Fruit fly (Drosophila melanogaster): ENCODE measurements around the gene Ca-beta.

The Ca-beta gene

dm6 chr2L:11210970-11211967, 7.9 kb upstream of the Ca-beta start:
- TF ChIP-seq CTCF (optimal IDR thresholded peaks at IDR 0.05) (no peak), CG8478 (optimal IDR thresholded peaks at IDR 0.05) (no peak)

DNA sequence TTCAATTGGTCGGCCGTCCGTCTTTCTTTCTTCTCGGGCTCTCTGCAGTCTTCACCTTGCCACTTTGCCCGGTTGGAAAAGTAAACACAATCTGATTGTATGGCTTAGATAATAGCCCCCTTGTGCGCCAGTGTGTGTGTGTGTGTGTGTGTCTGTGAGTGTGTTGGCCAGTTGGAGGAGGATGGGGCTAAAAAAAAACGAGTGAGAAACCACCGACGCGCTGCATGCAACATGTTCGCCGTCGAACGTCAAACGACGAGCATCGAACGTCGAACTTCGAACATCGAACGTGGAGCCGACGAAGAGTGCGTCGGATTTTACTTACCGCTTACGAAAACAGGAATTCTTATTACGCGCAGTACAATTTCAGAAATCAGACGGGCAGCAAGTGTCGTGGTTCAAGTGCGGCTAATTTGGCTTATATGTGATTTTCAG, 7.0 kb upstream of the Ca-beta start, which contains the start of gene ab:
ab (plus strand) TSS at position 355 of the 435 bp plus-strand sequence.
- no peak for TF ChIP-seq CG8478 (optimal IDR thresholded peaks at IDR 0.05)
- TF ChIP-seq CTCF (optimal IDR thresholded peaks at IDR 0.05) = no peak

- TF ChIP-seq CTCF (optimal IDR thresholded peaks at IDR 0.05) (no peak), CG8478 (optimal IDR thresholded peaks at IDR 0.05) (no peak)
Observed at dm6 chr2L:11208563-11209344, 5.4 kb upstream of the Ca-beta start.

dm6 chr2L:11207471-11207870, 4.1 kb upstream of the Ca-beta start:
- TF ChIP-seq CG8478 (optimal IDR thresholded peaks at IDR 0.05) (no peak), CTCF (optimal IDR thresholded peaks at IDR 0.05) (no peak)

DNA sequence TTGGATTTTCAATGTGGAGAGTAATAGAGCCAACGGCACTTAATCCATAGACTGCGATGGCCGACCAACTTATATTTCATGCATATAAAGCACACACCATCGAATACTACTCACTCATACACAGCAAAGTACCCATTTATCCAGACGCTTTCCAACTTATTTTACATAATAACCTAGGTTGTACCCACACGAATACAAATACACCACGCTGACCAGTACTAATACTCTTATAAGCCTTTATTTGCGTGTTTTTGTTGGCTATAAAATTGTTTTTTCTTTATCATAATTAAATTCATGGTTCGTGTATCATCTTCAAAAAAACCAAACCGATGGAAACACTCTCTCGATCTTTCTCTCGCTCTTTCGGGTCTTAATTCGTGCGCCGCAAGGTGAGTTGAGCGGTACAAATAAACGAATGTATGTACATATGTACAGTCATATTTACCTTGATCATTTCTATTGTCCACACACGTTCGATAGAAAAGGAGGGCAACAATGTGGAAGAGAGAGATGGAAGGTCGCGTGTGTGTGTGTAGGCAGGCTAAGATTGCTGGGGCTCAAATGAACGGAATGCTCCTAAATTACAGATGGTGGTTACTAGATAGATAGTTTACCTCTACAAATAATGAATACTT, 3.4 kb upstream of the Ca-beta start:
- TF ChIP-seq CTCF (optimal IDR thresholded peaks at IDR 0.05) (no peak), CG8478 (optimal IDR thresholded peaks at IDR 0.05) (no peak)

dm6 chr2L:11200734-11201133, 2.6 kb downstream of the Ca-beta start:
- no peak for TF ChIP-seq CTCF (optimal IDR thresholded peaks at IDR 0.05)
- TF ChIP-seq CG8478 (optimal IDR thresholded peaks at IDR 0.05) = no peak

dm6 chr2L:11199068-11199467, 4.3 kb downstream of the Ca-beta start:
- TF ChIP-seq CTCF (optimal IDR thresholded peaks at IDR 0.05) (no peak), CG8478 (optimal IDR thresholded peaks at IDR 0.05) (no peak)

DNA sequence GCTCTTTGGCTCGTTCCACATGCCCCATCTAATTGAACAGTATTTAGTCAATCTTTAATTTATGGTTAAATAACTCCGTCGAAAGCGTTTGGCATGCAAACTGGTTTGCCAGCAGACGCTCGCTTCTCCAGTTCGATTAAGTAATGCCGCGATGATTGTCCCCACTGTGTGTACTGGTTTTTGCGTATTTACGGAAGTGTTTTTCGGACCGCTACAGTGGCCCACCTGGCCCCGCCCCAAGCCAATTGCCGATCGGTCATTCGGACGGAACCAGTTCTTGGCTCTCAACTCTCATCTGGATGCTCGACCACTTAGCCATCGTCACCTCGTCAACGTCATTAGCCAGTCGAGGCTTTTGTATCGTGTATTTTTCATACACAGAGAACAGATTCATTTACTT, 6.6 kb downstream of the Ca-beta start:
- no peak for TF ChIP-seq CG8478 (optimal IDR thresholded peaks at IDR 0.05)
- no peak for TF ChIP-seq CTCF (optimal IDR thresholded peaks at IDR 0.05)

dm6 chr2L:11196219-11196618, 7.1 kb downstream of the Ca-beta start:
- TF ChIP-seq CTCF (optimal IDR thresholded peaks at IDR 0.05) (no peak), CG8478 (optimal IDR thresholded peaks at IDR 0.05) (no peak)

DNA sequence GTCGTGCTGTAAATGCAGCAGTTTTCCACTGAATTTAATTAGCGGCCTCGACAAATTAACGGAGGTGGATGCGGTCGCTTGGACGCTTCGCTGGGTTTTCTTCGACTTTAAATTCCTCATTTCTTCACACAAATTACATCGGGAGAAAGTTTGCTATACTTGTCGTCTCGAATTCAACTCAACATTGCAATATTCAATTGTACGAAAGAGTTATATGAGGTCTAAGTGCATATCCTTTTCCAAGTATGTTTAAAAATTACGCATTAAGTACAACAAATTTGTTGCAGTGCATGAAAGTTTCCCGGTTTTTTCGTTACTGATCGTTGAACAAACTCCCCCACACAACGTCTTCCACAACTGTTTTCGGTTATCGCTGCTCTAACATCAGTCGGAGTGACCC, 10.7 kb downstream of the Ca-beta start:
- TF ChIP-seq CG8478 (optimal IDR thresholded peaks at IDR 0.05) = no peak
- no peak for TF ChIP-seq CTCF (optimal IDR thresholded peaks at IDR 0.05)

DNA sequence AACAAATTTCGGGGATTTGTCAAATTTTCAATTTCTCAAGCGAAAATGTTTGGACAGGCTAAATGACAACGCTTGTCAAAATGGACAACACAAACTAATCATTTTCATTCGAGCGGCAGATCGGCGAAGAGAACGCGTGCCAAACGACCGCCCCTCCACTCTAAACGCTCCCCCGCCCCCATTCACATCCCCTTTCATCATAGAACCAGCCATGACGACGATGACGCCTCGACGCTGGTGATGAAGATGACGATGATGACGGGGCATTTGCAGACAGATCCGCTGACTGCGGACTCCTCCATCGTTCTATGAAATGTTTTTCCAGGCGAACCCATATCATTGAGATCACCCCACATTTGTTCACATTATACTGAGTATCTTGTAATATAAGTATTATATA, 13.2 kb downstream of the Ca-beta start:
- TF ChIP-seq CTCF (optimal IDR thresholded peaks at IDR 0.05) = no peak
- TF ChIP-seq CG8478 (optimal IDR thresholded peaks at IDR 0.05) = no peak

- TF ChIP-seq CG8478 (optimal IDR thresholded peaks at IDR 0.05) (no peak), CTCF (optimal IDR thresholded peaks at IDR 0.05) (no peak)
Observed at dm6 chr2L:11189116-11189449, 14.3 kb downstream of the Ca-beta start.

dm6 chr2L:11188395-11189115, 14.8 kb downstream of the Ca-beta start:
- TF ChIP-seq CTCF (optimal IDR thresholded peaks at IDR 0.05) (no peak), CG8478 (optimal IDR thresholded peaks at IDR 0.05) (no peak)

DNA sequence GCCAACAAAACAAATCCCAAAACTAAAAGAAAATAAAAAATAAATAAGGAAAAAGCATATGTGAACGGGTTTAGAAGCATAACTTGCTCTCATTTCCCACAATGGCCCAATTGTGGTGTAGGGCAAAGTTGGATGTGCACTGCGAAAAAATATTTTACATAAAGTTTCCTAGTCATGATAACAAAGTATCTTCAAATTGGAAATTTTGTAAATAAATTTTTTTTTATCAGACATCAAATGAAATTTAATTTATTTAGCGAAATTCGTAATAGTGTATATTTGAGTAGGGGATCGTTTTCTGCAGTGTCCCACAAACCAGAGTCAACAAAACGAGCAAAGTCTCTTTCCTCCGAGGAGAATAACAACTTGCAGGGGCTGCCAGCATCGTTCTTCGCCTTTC, 19.2 kb downstream of the Ca-beta start:
- TF ChIP-seq CG8478 (optimal IDR thresholded peaks at IDR 0.05) = no peak
- TF ChIP-seq CTCF (optimal IDR thresholded peaks at IDR 0.05) = no peak

All from S2 (cell line).